Worm (Caenorhabditis elegans) whole organism, L4/young adult: ENCODE data around the gene alkb-7.

ENCODE experiments used
- W03F9.2 ChIP-seq: fragments of 150-350 bp; optimal IDR thresholded peaks from 2 replicates; lab custom pipeline; 2014; ENCODE audit warnings: missing biosample characterization, missing genetic modification characterization
- dao-5 ChIP-seq: sonication (generic microtip); optimal IDR thresholded peaks from 2 replicates; lab custom pipeline; 2016; ENCODE audit warnings: missing genotype, missing genetic modification characterization, moderate library complexity, missing compliant biosample characterization
- him-1 ChIP-seq: sonication (generic microtip); optimal IDR thresholded peaks from 2 replicates; lab custom pipeline; 2016; ENCODE audit warnings: missing genotype, missing genetic modification reagents, missing genetic modification characterization, missing compliant biosample characterization

DNA sequence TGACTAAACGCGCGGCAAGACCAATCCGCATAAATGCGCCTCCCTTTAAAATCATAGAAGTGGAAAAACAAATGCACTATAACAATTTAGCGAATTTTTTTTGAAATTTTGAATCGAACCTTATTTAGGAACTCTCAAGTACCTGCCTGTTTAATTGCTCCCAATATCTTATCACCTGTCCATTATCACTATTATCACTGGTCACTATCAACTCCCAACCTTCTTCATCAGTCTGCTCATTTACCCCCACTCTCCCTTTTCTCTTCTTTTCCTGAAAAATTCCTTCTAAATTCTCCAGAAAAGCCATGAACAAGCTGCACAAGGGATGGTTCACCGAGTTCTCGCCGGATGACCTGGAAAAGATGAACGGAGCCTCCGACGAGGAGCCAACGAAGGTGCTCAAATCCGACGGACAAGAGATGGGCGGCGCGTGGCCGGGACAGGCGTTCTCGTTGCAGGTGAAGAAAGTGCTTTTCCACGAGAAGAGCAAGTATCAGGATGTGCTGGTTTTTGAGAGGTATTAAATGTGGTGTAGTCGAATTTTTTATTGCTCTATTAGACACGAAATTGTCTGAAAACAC, 18.7 kb upstream of the alkb-7 start, which contains the start of gene spds-1:
- no peak for TF ChIP-seq W03F9.2 (tag; lab: Kevin White, UChicago)
- no peak for TF ChIP-seq him-1 (tag; lab: Kevin White, UChicago)
- no peak for TF ChIP-seq dao-5 (tag; lab: Kevin White, UChicago)
